Worm (Caenorhabditis elegans) whole organism, L3 larva: ENCODE data around the gene immt-2.

Experiments
- R02D3.7 ChIP-seq: fragments of 150-350 bp; optimal IDR thresholded peaks from 2 replicates; lab custom pipeline; 2014; ENCODE audit warnings: missing biosample characterization, missing genetic modification characterization
- ZK546.5 ChIP-seq: sonication (generic microtip); optimal IDR thresholded peaks from 2 replicates; lab custom pipeline; 2017; ENCODE audit warnings: missing biosample characterization, missing genetic modification characterization
- aly-2 ChIP-seq: fragments of 150-350 bp; optimal IDR thresholded peaks from 2 replicates; lab custom pipeline; 2014; ENCODE audit warnings: missing biosample characterization, missing genetic modification characterization
- ceh-16 ChIP-seq: sonication (generic microtip); optimal IDR thresholded peaks from 2 replicates; lab custom pipeline; 2017; ENCODE audit warnings: missing biosample characterization, missing genetic modification characterization
- ceh-28 ChIP-seq: fragments of 150-350 bp; optimal IDR thresholded peaks from 2 replicates; lab custom pipeline; 2014; ENCODE audit warnings: missing biosample characterization, missing genetic modification reagents, missing genetic modification characterization
- ceh-82 ChIP-seq: fragments of 150-350 bp; optimal IDR thresholded peaks from 2 replicates; lab custom pipeline; 2014; ENCODE audit warnings: missing biosample characterization, missing genetic modification characterization
- ceh-9 ChIP-seq: sonication (generic microtip); optimal IDR thresholded peaks from 2 replicates; lab custom pipeline; 2018; ENCODE audit warnings: missing biosample characterization, missing genetic modification characterization
- egl-27 ChIP-seq: sonication (generic microtip); optimal IDR thresholded peaks from 4 replicates; lab custom pipeline; 2017; ENCODE audit warnings: missing biosample characterization, missing genetic modification reagents, missing genetic modification characterization
- egl-5 ChIP-seq: fragments of 150-350 bp; optimal IDR thresholded peaks from 2 replicates; lab custom pipeline; 2017; ENCODE audit warnings: missing biosample characterization, missing genetic modification reagents, missing genetic modification characterization, inconsistent platforms
- elt-1 ChIP-seq: fragments of 150-350 bp; optimal IDR thresholded peaks from 2 replicates; lab custom pipeline; 2014; ENCODE audit warnings: missing biosample characterization, missing genetic modification characterization
- elt-2 ChIP-seq: sonication (generic microtip); optimal IDR thresholded peaks from 2 replicates; lab custom pipeline; 2016; ENCODE audit warnings: missing genetic modification reagents, mild to moderate bottlenecking, missing genetic modification characterization, missing compliant biosample characterization
- elt-3 ChIP-seq, 3 experiments: fragments of 150-350 bp in 1 of 3; sonication (generic microtip) in 2 of 3; optimal IDR thresholded peaks; 2 replicates in 2 of 3; 4 replicates in 1 of 3; lab custom pipeline; 2014 to 2017; ENCODE audit warnings: missing biosample characterization in 3 of 3, missing genetic modification characterization in 3 of 3
- fkh-10 ChIP-seq: sonication (generic microtip); optimal IDR thresholded peaks from 2 replicates; lab custom pipeline; 2017; ENCODE audit warnings: missing biosample characterization, missing genetic modification reagents, missing genetic modification characterization
- fkh-2 ChIP-seq: fragments of 150-350 bp; optimal IDR thresholded peaks from 2 replicates; lab custom pipeline; 2014; ENCODE audit warnings: missing biosample characterization, missing genetic modification reagents, missing genetic modification characterization
- fos-1 ChIP-seq: fragments of 150-350 bp; optimal IDR thresholded peaks from 2 replicates; lab custom pipeline; 2014; ENCODE audit warnings: missing biosample characterization, missing genetic modification characterization
- lin-39 ChIP-seq: fragments of 150-350 bp; optimal IDR thresholded peaks from 2 replicates; lab custom pipeline; 2018; ENCODE audit warnings: missing biosample characterization, missing genetic modification reagents, missing genetic modification characterization
- lsy-12 ChIP-seq: sonication (generic microtip); optimal IDR thresholded peaks from 2 replicates; lab custom pipeline; 2016; ENCODE audit warnings: mild to moderate bottlenecking, missing genetic modification characterization, missing compliant biosample characterization
- nfya-1 ChIP-seq: sonication (generic microtip); optimal IDR thresholded peaks from 2 replicates; lab custom pipeline; 2017; ENCODE audit warnings: missing genetic modification characterization, mild to moderate bottlenecking, missing compliant biosample characterization, antibody characterized with exemption, moderate library complexity; ENCODE audit not compliant: insufficient read depth
- nhr-11 ChIP-seq: fragments of 150-350 bp; optimal IDR thresholded peaks from 2 replicates; lab custom pipeline; 2014; ENCODE audit warnings: missing biosample characterization, missing genetic modification characterization
- nhr-12 ChIP-seq: fragments of 150-350 bp; optimal IDR thresholded peaks from 2 replicates; lab custom pipeline; 2014; ENCODE audit warnings: missing biosample characterization, missing genetic modification characterization
- nhr-23 ChIP-seq: fragments of 150-350 bp; optimal IDR thresholded peaks from 2 replicates; lab custom pipeline; 2014; ENCODE audit warnings: missing biosample characterization, missing genetic modification reagents, missing genetic modification characterization
- nhr-25 ChIP-seq: sonication (generic microtip); optimal IDR thresholded peaks from 2 replicates; lab custom pipeline; 2017; ENCODE audit warnings: missing biosample characterization, missing genetic modification characterization
- nhr-28 ChIP-seq: fragments of 150-350 bp; optimal IDR thresholded peaks from 2 replicates; lab custom pipeline; 2014; ENCODE audit warnings: missing biosample characterization, missing genetic modification characterization
- nhr-67 ChIP-seq: fragments of 150-350 bp; optimal IDR thresholded peaks from 2 replicates; lab custom pipeline; 2014; ENCODE audit warnings: missing biosample characterization, missing genetic modification characterization
- pha-4 ChIP-seq: fragments of 150-350 bp; optimal IDR thresholded peaks from 2 replicates; lab custom pipeline; 2014; ENCODE audit warnings: missing biosample characterization, missing genetic modification reagents, missing genetic modification characterization
- pqm-1 ChIP-seq: fragments of 150-350 bp; optimal IDR thresholded peaks from 2 replicates; lab custom pipeline; 2017; ENCODE audit warnings: missing biosample characterization, missing genetic modification characterization, inconsistent platforms
- skn-1 ChIP-seq: fragments of 150-350 bp; optimal IDR thresholded peaks from 2 replicates; lab custom pipeline; 2014; ENCODE audit warnings: missing biosample characterization, missing genetic modification characterization
- snpc-4 ChIP-seq: fragments of 150-350 bp; optimal IDR thresholded peaks from 2 replicates; lab custom pipeline; 2014; ENCODE audit warnings: missing biosample characterization, missing genetic modification characterization
- tbx-2 ChIP-seq: sonication (generic microtip); optimal IDR thresholded peaks from 2 replicates; lab custom pipeline; 2016; ENCODE audit warnings: mild to moderate bottlenecking, missing genetic modification characterization, missing compliant biosample characterization
- unc-39 ChIP-seq: sonication (generic microtip); optimal IDR thresholded peaks from 4 replicates; lab custom pipeline; 2017; ENCODE audit warnings: missing biosample characterization, missing genetic modification characterization
- unc-62 ChIP-seq: fragments of 150-350 bp; sonication (generic microtip); optimal IDR thresholded peaks from 4 replicates; lab custom pipeline; 2014; ENCODE audit warnings: missing biosample characterization, missing genetic modification reagents, missing genetic modification characterization

immt-2 gene

ce11 chrV:16815261-16815660, 26.2 kb downstream of the immt-2 start, which contains the start of gene T20B3.1:
TSS of gene T20B3.1 (plus strand) at chrV:16815561.
- TF ChIP-seq unc-62 (GFP tag; lab: Kevin White, UChicago) (no peak), nhr-11 (tag; lab: Kevin White, UChicago) (no peak), ceh-82 (no peak), elt-1 (tag; lab: Kevin White, UChicago) (no peak), nhr-25 (tag; lab: Kevin White, UChicago) (no peak), lsy-12 (tag; lab: Kevin White, UChicago) (no peak), nfya-1 (tag; lab: Kevin White, UChicago) (no peak), egl-5 (tag; lab: Kevin White, UChicago) (no peak), elt-3 (tag; optimal IDR thresholded peaks at IDR 0.05; lab: Kevin White, UChicago) (no peak), pha-4 (no peak), fkh-2 (tag; lab: Kevin White, UChicago) (no peak)

ce11 chrV:16816707-16817106, 27.6 kb downstream of the immt-2 start:
- no peak for TF ChIP-seq lin-39 (tag; lab: Kevin White, UChicago)
- TF ChIP-seq pqm-1 (tag; lab: Kevin White, UChicago), result peak; percentile 80
- TF ChIP-seq elt-2 (tag; lab: Kevin White, UChicago), result peak; percentile 88

DNA sequence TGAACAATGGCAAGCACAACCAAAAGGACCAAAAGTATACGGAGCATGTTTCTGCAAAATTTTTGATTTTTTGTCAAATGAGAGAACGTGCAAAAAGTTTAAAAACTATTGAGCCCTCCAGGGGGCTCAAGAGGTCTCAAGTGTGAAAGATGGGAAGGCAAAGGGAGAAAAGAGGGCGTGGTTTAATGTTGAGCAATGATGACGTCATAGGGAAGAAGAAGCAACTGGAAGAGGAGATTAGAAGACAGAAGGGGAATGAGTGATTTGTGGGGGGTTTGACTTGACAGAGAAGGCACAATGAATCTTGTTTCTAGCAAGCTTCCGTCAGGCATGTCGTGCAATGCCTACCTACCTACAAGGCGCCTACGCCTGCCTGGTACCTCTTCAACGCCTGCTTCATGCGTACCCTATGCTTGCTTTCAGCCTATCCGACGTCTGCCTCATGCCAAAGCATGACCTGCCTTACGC, 32.2 kb downstream of the immt-2 start, which contains the start of gene T20B3.14:
Gene T20B3.14 (minus strand): TSS at position 51 of the 468 bp plus-strand sequence.
- TF ChIP-seq lin-39 (tag; lab: Kevin White, UChicago), result peak; percentile 65
- peak; percentile 1 for TF ChIP-seq elt-1 (tag; lab: Kevin White, UChicago)
- no peak for TF ChIP-seq nhr-23

DNA sequence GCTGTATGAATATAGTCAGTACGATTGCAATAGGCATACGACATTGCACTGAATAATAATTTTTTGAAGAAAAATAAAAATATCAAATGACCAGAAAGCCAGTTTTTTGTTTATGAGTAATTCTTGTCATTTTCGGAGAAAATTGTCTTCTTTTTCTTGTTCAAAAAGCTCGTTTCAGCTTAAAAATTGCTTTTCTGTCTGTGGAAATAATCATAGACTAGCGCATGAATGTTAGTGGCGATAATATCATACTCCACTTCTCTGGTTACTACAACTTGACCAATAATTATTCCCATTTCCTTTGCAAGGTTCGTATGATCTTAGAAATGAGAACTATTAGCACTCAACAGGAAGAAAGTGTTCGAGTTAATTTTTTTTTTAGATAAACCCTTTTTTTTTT, 38.4 kb downstream of the immt-2 start, which contains the start of gene srh-216:
Gene srh-216 (minus strand): TSS at position 101 of the 400 bp plus-strand sequence.
- TF ChIP-seq ceh-28 (tag; lab: Kevin White, UChicago) (no peak), ceh-82 (no peak), egl-5 (tag; lab: Kevin White, UChicago) (no peak), nhr-12 (tag; lab: Kevin White, UChicago) (no peak), fkh-2 (tag; lab: Kevin White, UChicago) (no peak)

- TF ChIP-seq nhr-25 (tag; lab: Kevin White, UChicago), result no peak
Observed at ce11 chrV:16829396-16829795, 40.3 kb downstream of the immt-2 start, which contains the start of gene srh-214. TSS of gene srh-214 (minus strand) at chrV:16829755.

DNA sequence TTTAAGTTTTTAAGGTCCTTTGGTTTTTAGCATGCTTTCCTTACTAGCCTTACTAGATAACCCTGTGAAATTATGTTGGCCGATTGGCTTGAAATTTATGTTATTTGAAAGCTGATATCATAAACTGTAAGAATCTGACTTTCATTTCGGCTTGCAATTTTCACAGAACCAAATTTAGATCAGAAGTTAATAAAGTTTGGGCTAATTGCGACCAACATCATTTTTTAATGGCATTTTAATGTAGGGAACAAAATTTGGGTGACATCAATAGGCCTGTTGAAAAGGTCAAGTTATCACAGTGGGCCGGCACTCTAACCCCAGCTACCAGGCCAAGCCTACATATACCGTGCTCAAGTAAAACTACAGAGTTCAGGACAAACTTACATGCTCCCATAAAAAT, 42.2 kb downstream of the immt-2 start:
- TF ChIP-seq ZK546.5 (tag; lab: Kevin White, UChicago), result no peak
- TF ChIP-seq tbx-2 (tag; lab: Kevin White, UChicago), result no peak
- TF ChIP-seq fos-1 (tag; lab: Kevin White, UChicago), result no peak
- no peak for TF ChIP-seq ceh-9 (tag; lab: Kevin White, UChicago)
- no peak for TF ChIP-seq elt-3 (tag; optimal IDR thresholded peaks at IDR 0.05; lab: Kevin White, UChicago)
- no peak for TF ChIP-seq nhr-67 (tag; lab: Kevin White, UChicago)
- no peak for TF ChIP-seq snpc-4 (tag; lab: Kevin White, UChicago)
- TF ChIP-seq pha-4, result no peak
- no peak for TF ChIP-seq ceh-16 (tag; lab: Kevin White, UChicago)
- TF ChIP-seq aly-2 (tag; lab: Kevin White, UChicago), result no peak
- TF ChIP-seq skn-1, result no peak
- no peak for TF ChIP-seq nhr-25 (tag; lab: Kevin White, UChicago)
- no peak for TF ChIP-seq nhr-28 (tag; lab: Kevin White, UChicago)
- TF ChIP-seq egl-27 (tag; lab: Kevin White, UChicago), result no peak
- no peak for TF ChIP-seq lsy-12 (tag; lab: Kevin White, UChicago)
- TF ChIP-seq egl-5 (tag; lab: Kevin White, UChicago), result no peak
- TF ChIP-seq R02D3.7, result no peak

- TF ChIP-seq snpc-4 (tag; lab: Kevin White, UChicago) (no peak), fos-1 (tag; lab: Kevin White, UChicago) (no peak), elt-3 (tag; optimal IDR thresholded peaks at IDR 0.05; lab: Kevin White, UChicago) (no peak), unc-39 (tag; lab: Kevin White, UChicago) (no peak), R02D3.7 (no peak), ceh-28 (tag; lab: Kevin White, UChicago) (no peak), lin-39 (tag; lab: Kevin White, UChicago) (no peak), fkh-10 (GFP tag; lab: Kevin White, UChicago) (no peak), skn-1 (no peak)
Observed at ce11 chrV:16831921-16832320, 42.9 kb downstream of the immt-2 start, which contains the start of gene srh-215. TSS of gene srh-215 (minus strand) at chrV:16832021.
